Worm (Caenorhabditis elegans) whole organism, midembryonic: Measurements from ENCODE around the gene nol-10.

Source experiments
- T22C8.4 ChIP-seq: fragments of 200-800 bp; sonication (Bioruptor generic); IDR thresholded peaks from 2 replicates; pipeline ENCODE4 v1.3.6; 2022; ENCODE audit warnings: missing genetic modification characterization, missing compliant biosample characterization
- cog-1 ChIP-seq: sonication (generic microtip); optimal IDR thresholded peaks from 2 replicates; lab custom pipeline; 2016; ENCODE audit warnings: missing genetic modification characterization, missing compliant biosample characterization
- flt-1 ChIP-seq: fragments of 200-800 bp; sonication (Bioruptor generic); IDR thresholded peaks from 2 replicates; pipeline ENCODE4 v1.3.6; 2022; ENCODE audit warnings: missing genetic modification characterization, missing compliant biosample characterization
- klf-2 ChIP-seq: fragments of 200-800 bp; sonication (Bioruptor generic); conservative IDR thresholded peaks from 2 replicates; pipeline ENCODE4 v1.3.6; 2022; ENCODE audit warnings: missing genetic modification reagents, missing genetic modification characterization, missing compliant biosample characterization
- med-1 ChIP-seq: sonication (generic microtip); optimal IDR thresholded peaks from 2 replicates; lab custom pipeline; 2017; ENCODE audit warnings: missing genetic modification characterization, mild to moderate bottlenecking, missing compliant biosample characterization, antibody characterized with exemption, missing genetic modification reagents; ENCODE audit not compliant: insufficient read depth
- ref-1 ChIP-seq: fragments of 200-800 bp; sonication (Bioruptor generic); conservative IDR thresholded peaks from 2 replicates; pipeline ENCODE4 v1.3.6; 2022; ENCODE audit warnings: missing genetic modification reagents, missing genetic modification characterization, missing compliant biosample characterization
- tab-1 ChIP-seq: fragments of 200-800 bp; sonication (Bioruptor generic); IDR thresholded peaks from 2 replicates; pipeline ENCODE4 v1.3.6; 2022; ENCODE audit warnings: missing genetic modification characterization, missing compliant biosample characterization
- ztf-23 ChIP-seq: fragments of 200-800 bp; sonication (Bioruptor generic); IDR thresholded peaks from 2 replicates; pipeline ENCODE4 v1.3.6; 2022; ENCODE audit warnings: missing genetic modification reagents, missing genetic modification characterization, missing compliant biosample characterization
- ztf-29 ChIP-seq: fragments of 200-800 bp; sonication (Bioruptor generic); IDR thresholded peaks from 2 replicates; pipeline ENCODE4 v1.3.6; 2022; ENCODE audit warnings: missing genetic modification reagents, missing genetic modification characterization, missing compliant biosample characterization

nol-10 gene

ce11 chrIV:7612523-7612922, 32.1 kb downstream of the nol-10 start:
- TF ChIP-seq ztf-23 (GFP tag; lab: Robert Waterston, UW): no peak
- no peak for TF ChIP-seq ztf-29 (GFP tag; lab: Robert Waterston, UW)
- no peak for TF ChIP-seq med-1 (GFP tag; lab: Kevin White, UChicago)
- no peak for TF ChIP-seq cog-1
- TF ChIP-seq flt-1 (GFP tag; lab: Robert Waterston, UW): no peak
- no peak for TF ChIP-seq klf-2 (GFP tag; lab: Robert Waterston, UW)
- TF ChIP-seq tab-1: no peak
- TF ChIP-seq ref-1 (GFP tag; lab: Robert Waterston, UW): no peak
- TF ChIP-seq T22C8.4 (GFP tag; lab: Robert Waterston, UW): no peak

ce11 chrIV:7619261-7619660, 38.9 kb downstream of the nol-10 start:
- no peak for TF ChIP-seq med-1 (GFP tag; lab: Kevin White, UChicago)
- no peak for TF ChIP-seq ref-1 (GFP tag; lab: Robert Waterston, UW)
- TF ChIP-seq ztf-23 (GFP tag; lab: Robert Waterston, UW): no peak
- TF ChIP-seq flt-1 (GFP tag; lab: Robert Waterston, UW): no peak
- no peak for TF ChIP-seq ztf-29 (GFP tag; lab: Robert Waterston, UW)
- no peak for TF ChIP-seq T22C8.4 (GFP tag; lab: Robert Waterston, UW)
- no peak for TF ChIP-seq tab-1
- no peak for TF ChIP-seq cog-1
- no peak for TF ChIP-seq klf-2 (GFP tag; lab: Robert Waterston, UW)

ce11 chrIV:7620450-7620849, 40.1 kb downstream of the nol-10 start:
- TF ChIP-seq T22C8.4 (GFP tag; lab: Robert Waterston, UW) (no peak), cog-1 (no peak), med-1 (GFP tag; lab: Kevin White, UChicago) (no peak), ref-1 (GFP tag; lab: Robert Waterston, UW) (no peak), klf-2 (GFP tag; lab: Robert Waterston, UW) (no peak)

ce11 chrIV:7623078-7623477, 42.7 kb downstream of the nol-10 start:
- no peak for TF ChIP-seq flt-1 (GFP tag; lab: Robert Waterston, UW)
- TF ChIP-seq klf-2 (GFP tag; lab: Robert Waterston, UW): no peak
- no peak for TF ChIP-seq ref-1 (GFP tag; lab: Robert Waterston, UW)
- TF ChIP-seq cog-1: no peak
- no peak for TF ChIP-seq tab-1
- no peak for TF ChIP-seq T22C8.4 (GFP tag; lab: Robert Waterston, UW)
- TF ChIP-seq ztf-23 (GFP tag; lab: Robert Waterston, UW): no peak
- no peak for TF ChIP-seq med-1 (GFP tag; lab: Kevin White, UChicago)
- TF ChIP-seq ztf-29 (GFP tag; lab: Robert Waterston, UW): no peak

ce11 chrIV:7623868-7624267, 43.5 kb downstream of the nol-10 start:
- TF ChIP-seq ref-1 (GFP tag; lab: Robert Waterston, UW): no peak
- TF ChIP-seq med-1 (GFP tag; lab: Kevin White, UChicago): no peak
- no peak for TF ChIP-seq ztf-23 (GFP tag; lab: Robert Waterston, UW)
- TF ChIP-seq cog-1: no peak
- no peak for TF ChIP-seq tab-1
- no peak for TF ChIP-seq ztf-29 (GFP tag; lab: Robert Waterston, UW)
- TF ChIP-seq T22C8.4 (GFP tag; lab: Robert Waterston, UW): no peak
- TF ChIP-seq klf-2 (GFP tag; lab: Robert Waterston, UW): no peak
- no peak for TF ChIP-seq flt-1 (GFP tag; lab: Robert Waterston, UW)

ce11 chrIV:7628942-7629341, 48.5 kb downstream of the nol-10 start, which contains the start of gene F45E4.5:
F45E4.5 (minus strand) TSS chrIV:7629042.
- TF ChIP-seq ztf-23 (GFP tag; lab: Robert Waterston, UW) (no peak), ref-1 (GFP tag; lab: Robert Waterston, UW) (no peak), tab-1 (no peak), med-1 (GFP tag; lab: Kevin White, UChicago) (no peak), T22C8.4 (GFP tag; lab: Robert Waterston, UW) (no peak), cog-1 (no peak)

- TF ChIP-seq flt-1 (GFP tag; lab: Robert Waterston, UW) (no peak), ztf-23 (GFP tag; lab: Robert Waterston, UW) (no peak), ztf-29 (GFP tag; lab: Robert Waterston, UW) (no peak), cog-1 (no peak), ref-1 (GFP tag; lab: Robert Waterston, UW) (no peak), tab-1 (no peak), med-1 (GFP tag; lab: Kevin White, UChicago) (no peak), klf-2 (GFP tag; lab: Robert Waterston, UW) (no peak), T22C8.4 (GFP tag; lab: Robert Waterston, UW) (no peak)
These were observed 52.1 kb downstream of the nol-10 start, which contains the start of gene F45E4.6 for ce11 chrIV:7632535-7632934. F45E4.6 (minus strand) TSS chrIV:7632548.

ce11 chrIV:7633020-7633419, 52.6 kb downstream of the nol-10 start, which contains the start of gene plp-1:
plp-1 (plus strand) TSS chrIV:7633360.
- no peak for TF ChIP-seq flt-1 (GFP tag; lab: Robert Waterston, UW)
- no peak for TF ChIP-seq cog-1
- no peak for TF ChIP-seq klf-2 (GFP tag; lab: Robert Waterston, UW)
- TF ChIP-seq ztf-23 (GFP tag; lab: Robert Waterston, UW): no peak
- TF ChIP-seq tab-1: no peak
- TF ChIP-seq ref-1 (GFP tag; lab: Robert Waterston, UW): no peak
- no peak for TF ChIP-seq ztf-29 (GFP tag; lab: Robert Waterston, UW)
- TF ChIP-seq T22C8.4 (GFP tag; lab: Robert Waterston, UW): no peak
- no peak for TF ChIP-seq med-1 (GFP tag; lab: Kevin White, UChicago)
